Fruit fly (Drosophila melanogaster): Measurements from ENCODE around the gene nan.

- TF ChIP-seq CTCF (optimal IDR thresholded peaks at IDR 0.05) (no peak), CG8478 (optimal IDR thresholded peaks at IDR 0.05) (no peak)
Observed at dm6 chr3L:14189431-14189830, at the start of gene nan.
